Fruit fly (Drosophila melanogaster) whole organism, embryonic: ENCODE data around the gene Duox.

Experiments
- CG10366 ChIP-seq: fragments of 200-800 bp; sonication (Bioruptor generic); IDR thresholded peaks from 2 replicates; pipeline ENCODE4 v1.3.6; 2022; ENCODE audit warnings: missing biosample characterization, missing genetic modification characterization
- CG11093 ChIP-seq: fragments of 200-800 bp; sonication (Bioruptor generic); IDR thresholded peaks from 3 replicates; pipeline ENCODE4 v1.3.6; 2022; ENCODE audit warnings: missing biosample characterization, missing genetic modification characterization
- CG11560 ChIP-seq: fragments of 200-800 bp; sonication (Bioruptor generic); IDR thresholded peaks from 3 replicates; pipeline ENCODE4 v1.3.6; 2022; ENCODE audit warnings: missing biosample characterization, missing genetic modification characterization
- CG12219 ChIP-seq: fragments of 200-800 bp; sonication (Bioruptor generic); optimal IDR thresholded peaks from 3 replicates; lab custom pipeline; 2018; ENCODE audit warnings: missing biosample characterization, mild to moderate bottlenecking, missing genetic modification characterization
- CG14441 ChIP-seq: fragments of 200-800 bp; sonication (Bioruptor generic); IDR thresholded peaks from 2 replicates; pipeline ENCODE4 v1.3.6; 2022; ENCODE audit warnings: missing biosample characterization, missing genetic modification characterization
- CG15514 ChIP-seq: fragments of 200-800 bp; sonication (Bioruptor generic); optimal IDR thresholded peaks from 3 replicates; lab custom pipeline; 2017; ENCODE audit warnings: missing biosample characterization, missing genetic modification characterization, mild to moderate bottlenecking, moderate library complexity, missing genetic modification reagents
- CG15601 ChIP-seq: fragments of 200-800 bp; sonication (Bioruptor generic); optimal IDR thresholded peaks from 3 replicates; lab custom pipeline; 2019; ENCODE audit warnings: missing biosample characterization, mild to moderate bottlenecking, missing genetic modification characterization, moderate library complexity
- CG1602 ChIP-seq: fragments of 200-800 bp; sonication (Bioruptor generic); optimal IDR thresholded peaks from 3 replicates; lab custom pipeline; 2016; ENCODE audit warnings: missing biosample characterization, missing genetic modification characterization
- CG16863 ChIP-seq: fragments of 200-800 bp; sonication (Bioruptor generic); optimal IDR thresholded peaks from 3 replicates; lab custom pipeline; 2016; ENCODE audit warnings: missing biosample characterization, missing genetic modification characterization
- CG1832 ChIP-seq: fragments of 200-800 bp; sonication (Bioruptor generic); optimal IDR thresholded peaks from 2 replicates; lab custom pipeline; 2017; ENCODE audit warnings: missing biosample characterization, mild to moderate bottlenecking, missing genetic modification characterization, inconsistent platforms
- CG18599 ChIP-seq: fragments of 200-800 bp; sonication (Bioruptor generic); optimal IDR thresholded peaks from 3 replicates; lab custom pipeline; 2017; ENCODE audit warnings: missing biosample characterization, missing genetic modification characterization, mild to moderate bottlenecking, moderate library complexity, missing genetic modification reagents
- CG2199 ChIP-seq: fragments of 200-800 bp; sonication (Bioruptor generic); IDR thresholded peaks from 3 replicates; pipeline ENCODE4 v1.3.6; 2022; ENCODE audit warnings: missing biosample characterization, missing genetic modification characterization
- CG30020 ChIP-seq: fragments of 200-800 bp; optimal IDR thresholded peaks from 2 replicates; lab custom pipeline; 2019; ENCODE audit warnings: missing biosample characterization, mild to moderate bottlenecking, missing genetic modification characterization, moderate library complexity
- CG3726 ChIP-seq: fragments of 200-800 bp; sonication (Bioruptor generic); IDR thresholded peaks from 3 replicates; pipeline ENCODE4, ENCODE4 v1.3.6; 2022; ENCODE audit warnings: missing biosample characterization, missing genetic modification characterization
- CG3838 ChIP-seq: fragments of 200-800 bp; sonication (Bioruptor generic); optimal IDR thresholded peaks from 3 replicates; lab custom pipeline; 2016; ENCODE audit warnings: missing biosample characterization, missing genetic modification characterization
- CG3847 ChIP-seq: fragments of 200-800 bp; sonication (Bioruptor generic); IDR thresholded peaks from 2 replicates; pipeline ENCODE4 v1.3.6; 2022; ENCODE audit warnings: missing biosample characterization, missing genetic modification characterization
- CG3995 ChIP-seq: fragments of 200-800 bp; sonication (Bioruptor generic); optimal IDR thresholded peaks from 3 replicates; lab custom pipeline; 2016; ENCODE audit warnings: missing biosample characterization, missing genetic modification characterization
- CG5180 ChIP-seq: fragments of 200-800 bp; sonication (Bioruptor generic); optimal IDR thresholded peaks from 3 replicates; lab custom pipeline; 2017; ENCODE audit warnings: missing biosample characterization, missing genetic modification characterization, mild to moderate bottlenecking, moderate library complexity, missing genetic modification reagents
- CG6683 ChIP-seq: fragments of 200-800 bp; sonication (Bioruptor generic); optimal IDR thresholded peaks from 2 replicates; lab custom pipeline; 2017; ENCODE audit warnings: missing biosample characterization, mild to moderate bottlenecking, missing genetic modification characterization, missing genetic modification reagents
- CG9215 ChIP-seq: fragments of 200-800 bp; sonication (Bioruptor generic); IDR thresholded peaks from 2 replicates; pipeline ENCODE4 v1.3.6; 2022; ENCODE audit warnings: missing biosample characterization, missing genetic modification characterization
- CHES-1-like ChIP-seq: fragments of 200-800 bp; sonication (Bioruptor generic); optimal IDR thresholded peaks from 2 replicates; lab custom pipeline; 2016; ENCODE audit warnings: missing biosample characterization, missing genetic modification characterization
- Dip3 ChIP-seq: fragments of 200-800 bp; sonication (Bioruptor generic); optimal IDR thresholded peaks from 3 replicates; lab custom pipeline; 2016; ENCODE audit warnings: missing biosample characterization, missing genetic modification characterization
- H15 ChIP-seq: fragments of 200-800 bp; sonication (Bioruptor generic); IDR thresholded peaks from 3 replicates; pipeline ENCODE4 v1.3.6; 2022; ENCODE audit warnings: missing biosample characterization, missing genetic modification characterization
- H2.0 ChIP-seq: fragments of 200-800 bp; sonication (Bioruptor generic); IDR thresholded peaks from 2 replicates; pipeline ENCODE4 v1.3.6; 2022; ENCODE audit warnings: missing biosample characterization, missing genetic modification characterization
- HLHmδ ChIP-seq: fragments of 200-800 bp; sonication (Bioruptor generic); optimal IDR thresholded peaks from 2 replicates; lab custom pipeline; 2018; ENCODE audit warnings: missing biosample characterization, mild to moderate bottlenecking, missing genetic modification characterization, moderate library complexity
- Hey ChIP-seq: fragments of 200-800 bp; sonication (Bioruptor generic); optimal IDR thresholded peaks from 3 replicates; lab custom pipeline; 2018; ENCODE audit warnings: missing biosample characterization, mild to moderate bottlenecking, missing genetic modification characterization
- Lhr ChIP-seq: fragments of 200-800 bp; sonication (Bioruptor generic); optimal IDR thresholded peaks from 3 replicates; lab custom pipeline; 2017; ENCODE audit warnings: mild to moderate bottlenecking, missing biosample characterization, missing genetic modification reagents, missing genetic modification characterization
- Lim3 ChIP-seq: fragments of 200-800 bp; sonication (Bioruptor generic); IDR thresholded peaks from 2 replicates; pipeline ENCODE4 v1.3.6; 2022; ENCODE audit warnings: missing biosample characterization, missing genetic modification characterization
- Mad ChIP-seq: fragments of 200-800 bp; sonication (Bioruptor generic); optimal IDR thresholded peaks from 2 replicates; lab custom pipeline; 2016; ENCODE audit warnings: missing biosample characterization, missing genetic modification characterization
- Rx ChIP-seq: fragments of 200-800 bp; sonication (Bioruptor generic); IDR thresholded peaks from 2 replicates; pipeline ENCODE4 v1.3.6; 2022; ENCODE audit warnings: missing biosample characterization, missing genetic modification characterization
- Sin3A ChIP-seq: fragments of >200 bp; optimal IDR thresholded peaks from 2 replicates; lab custom pipeline; 2018
- Sry-δ ChIP-seq: fragments of 200-800 bp; sonication (Bioruptor generic); optimal IDR thresholded peaks from 2 replicates; lab custom pipeline; 2016; ENCODE audit warnings: missing biosample characterization, missing genetic modification characterization
- Ssrp ChIP-seq: fragments of 200-800 bp; sonication (Bioruptor generic); optimal IDR thresholded peaks from 2 replicates; lab custom pipeline; 2018; ENCODE audit warnings: missing biosample characterization, mild to moderate bottlenecking, missing genetic modification characterization, moderate library complexity
- caup ChIP-seq: fragments of 200-800 bp; sonication (Bioruptor generic); optimal IDR thresholded peaks from 3 replicates; lab custom pipeline; 2017; ENCODE audit warnings: missing biosample characterization, mild to moderate bottlenecking, missing genetic modification characterization, moderate library complexity; ENCODE audit not compliant: severe bottlenecking
- da ChIP-seq: fragments of 200-800 bp; sonication (Bioruptor generic); optimal IDR thresholded peaks from 2 replicates; lab custom pipeline; 2016; ENCODE audit warnings: missing biosample characterization, missing genetic modification characterization
- dati ChIP-seq: fragments of 200-800 bp; sonication (Bioruptor generic); IDR thresholded peaks from 2 replicates; pipeline ENCODE4 v1.3.6; 2022; ENCODE audit warnings: missing biosample characterization, missing genetic modification characterization
- fd64A ChIP-seq: fragments of 200-800 bp; sonication (Bioruptor generic); optimal IDR thresholded peaks from 3 replicates; lab custom pipeline; 2018; ENCODE audit warnings: missing biosample characterization, mild to moderate bottlenecking, missing genetic modification characterization
- her ChIP-seq: fragments of 200-800 bp; sonication (Bioruptor generic); optimal IDR thresholded peaks from 2 replicates; lab custom pipeline; 2016; ENCODE audit warnings: missing biosample characterization, missing genetic modification characterization
- kay ChIP-seq: fragments of 200-800 bp; sonication (Bioruptor generic); optimal IDR thresholded peaks from 2 replicates; lab custom pipeline; 2016; ENCODE audit warnings: missing biosample characterization, missing genetic modification characterization
- ken ChIP-seq: fragments of 200-800 bp; sonication (Bioruptor generic); IDR thresholded peaks from 3 replicates; pipeline ENCODE4 v1.3.6; 2022; ENCODE audit warnings: missing biosample characterization, missing genetic modification characterization
- oc ChIP-seq: fragments of 200-800 bp; sonication (Bioruptor generic); optimal IDR thresholded peaks from 2 replicates; lab custom pipeline; 2018; ENCODE audit warnings: missing biosample characterization, mild to moderate bottlenecking, missing genetic modification characterization, moderate library complexity
- onecut ChIP-seq: fragments of 200-800 bp; sonication (Bioruptor generic); IDR thresholded peaks from 2 replicates; pipeline ENCODE4 v1.3.6; 2022; ENCODE audit warnings: missing biosample characterization, missing genetic modification characterization
- pzg ChIP-seq: fragments of 200-800 bp; sonication (Bioruptor generic); optimal IDR thresholded peaks from 3 replicates; lab custom pipeline; 2018; ENCODE audit warnings: missing biosample characterization, mild to moderate bottlenecking, missing genetic modification characterization, moderate library complexity
- sima ChIP-seq: fragments of 200-800 bp; sonication (Bioruptor generic); optimal IDR thresholded peaks from 2 replicates; lab custom pipeline; 2016; ENCODE audit warnings: missing biosample characterization, missing genetic modification characterization
- sqz ChIP-seq: fragments of 200-800 bp; sonication (Bioruptor generic); optimal IDR thresholded peaks from 3 replicates; lab custom pipeline; 2018; ENCODE audit warnings: missing biosample characterization, mild to moderate bottlenecking, missing genetic modification characterization
- tin ChIP-seq: fragments of 200-800 bp; sonication (Bioruptor generic); optimal IDR thresholded peaks from 3 replicates; lab custom pipeline; 2016; ENCODE audit warnings: missing biosample characterization, missing genetic modification characterization
- tll ChIP-seq, 2 experiments: fragments of 200-800 bp in 1 of 2; fragments of >200 bp in 1 of 2; sonication (Bioruptor generic) in 1 of 2; optimal IDR thresholded peaks; 2 replicates each; lab custom pipeline; 2017 to 2019; ENCODE audit warnings: missing biosample characterization in 2 of 2, missing genetic modification characterization in 2 of 2, mild to moderate bottlenecking in 1 of 2, moderate library complexity in 1 of 2
- trem ChIP-seq: fragments of 200-800 bp; optimal IDR thresholded peaks from 3 replicates; lab custom pipeline; 2019; ENCODE audit warnings: missing biosample characterization, mild to moderate bottlenecking, missing genetic modification characterization, moderate library complexity
- ttk ChIP-seq: fragments of 200-800 bp; sonication (Bioruptor generic); IDR thresholded peaks from 2 replicates; pipeline ENCODE4 v2.1.2; 2022; ENCODE audit warnings: missing biosample characterization, missing genetic modification characterization
- vnd ChIP-seq: fragments of 200-800 bp; sonication (Bioruptor generic); IDR thresholded peaks from 3 replicates; pipeline ENCODE4 v1.3.6; 2022; ENCODE audit warnings: missing biosample characterization, missing genetic modification characterization; ENCODE audit not compliant: partially characterized antibody
- zf30C ChIP-seq: fragments of 200-800 bp; sonication (Bioruptor generic); optimal IDR thresholded peaks from 3 replicates; lab custom pipeline; 2018; ENCODE audit warnings: missing biosample characterization, mild to moderate bottlenecking, missing genetic modification characterization

Duox gene

dm6 chr2L:2830341-2830800 lies 323 bp upstream of the Duox start (continued):
- TF ChIP-seq Lim3 (GFP tag; lab: Robert Waterston, UW) (no peak), H2.0 (no peak), CG3847 (peak; percentile 69), sqz (peak; percentile 74), CG18599 (peak; percentile 89), kay (GFP tag; lab: Kevin White, UChicago) (peak; percentile 79), Dip3 (GFP tag; lab: Kevin White, UChicago) (peak; percentile 21), Mad (GFP tag; lab: Kevin White, UChicago) (peak; percentile 71), Lhr (GFP tag; lab: Kevin White, UChicago) (peak; percentile 69), CG10366 (GFP tag; lab: Robert Waterston, UW) (peak; percentile 72), zf30C (GFP tag; lab: Kevin White, UChicago) (peak; percentile 80), Ssrp (peak; percentile 92), CG3726 (no peak), CG6683 (GFP tag; lab: Kevin White, UChicago) (peak; percentile 77), caup (peak; percentile 88), CG3995 (peak; percentile 33), tll (GFP tag; optimal IDR thresholded peaks at IDR 0.05; lab: Kevin White, UChicago) (no peak), her (GFP tag; lab: Kevin White, UChicago) (no peak), pzg (GFP tag; lab: Kevin White, UChicago) (no peak), Rx (GFP tag; lab: Robert Waterston, UW) (0 out of 2 replicates have a peak, but pooled peaks have one; percentile 28), CG11093 (GFP tag; lab: Robert Waterston, UW) (peak; percentile 74; the same call in 2 of the 3 replicates), CG30020 (tag; lab: Kevin White, UChicago) (peak; percentile 77), oc (peak; percentile 60), sima (GFP tag; lab: Kevin White, UChicago) (no peak), vnd (GFP tag; lab: Robert Waterston, UW) (no peak), CG12219 (GFP tag; lab: Kevin White, UChicago) (peak; percentile 72), da (GFP tag; lab: Kevin White, UChicago) (no peak), CHES-1-like (peak; percentile 50), CG1602 (peak; percentile 85), onecut (GFP tag; lab: Robert Waterston, UW) (peak; percentile 73), CG5180 (GFP tag; lab: Kevin White, UChicago) (peak; percentile 77), ttk (GFP tag; lab: Robert Waterston, UW) (peak; percentile 57; the same call in 1 of the 2 replicates), CG1832 (GFP tag; lab: Kevin White, UChicago) (no peak), dati (GFP tag; lab: Robert Waterston, UW) (0 out of 2 replicates have a peak, but pooled peaks have one; percentile 3), fd64A (GFP tag; lab: Kevin White, UChicago) (peak; percentile 46), CG2199 (GFP tag; lab: Robert Waterston, UW) (no peak), CG16863 (peak; percentile 30), HLHmδ (GFP tag; lab: Kevin White, UChicago) (no peak), CG14441 (GFP tag; lab: Robert Waterston, UW) (peak; percentile 53), ken (GFP tag; lab: Robert Waterston, UW) (peak; percentile 31; the same call in 1 of the 3 replicates), CG9215 (GFP tag; lab: Robert Waterston, UW) (peak; percentile 78), CG11560 (tag; lab: Robert Waterston, UW) (no peak), CG15514 (GFP tag; lab: Kevin White, UChicago) (peak; percentile 47), H15 (GFP tag; lab: Robert Waterston, UW) (peak; percentile 75; the same call in 2 of the 3 replicates), trem (peak; percentile 85), Sry-δ (peak; percentile 8), Sin3A (lab: Kevin White, UChicago) (no peak), tin (GFP tag; lab: Kevin White, UChicago) (peak; percentile 89), CG15601 (tag; lab: Kevin White, UChicago) (peak; percentile 91), CG3838 (GFP tag; lab: Kevin White, UChicago) (peak; percentile 60), Hey (no peak)
